Worm (Caenorhabditis elegans) whole organism, L4 larva: Measurements from ENCODE around the gene brc-2.

Experiments
- F10B5.3 ChIP-seq: sonication (generic microtip); optimal IDR thresholded peaks from 2 replicates; lab custom pipeline; 2016; ENCODE audit warnings: mild to moderate bottlenecking, missing genetic modification characterization, missing compliant biosample characterization
- F26F4.8 ChIP-seq: fragments of 200-800 bp; sonication (Bioruptor generic); conservative IDR thresholded peaks from 2 replicates; pipeline ENCODE4 v1.3.6; 2022; ENCODE audit warnings: missing genetic modification characterization, missing compliant biosample characterization
- Y105C5A.15 ChIP-seq: fragments of 200-800 bp; sonication (Bioruptor generic); IDR thresholded peaks from 2 replicates; pipeline ENCODE4 v1.3.6; 2022; ENCODE audit warnings: missing genetic modification characterization, missing compliant biosample characterization
- Y75B8A.6 ChIP-seq: fragments of 200-800 bp; sonication (Bioruptor generic); IDR thresholded peaks from 2 replicates; pipeline ENCODE4 v1.3.6; 2022; ENCODE audit warnings: missing genetic modification reagents, missing genetic modification characterization, missing compliant biosample characterization
- ZK337.2 ChIP-seq: fragments of 200-800 bp; sonication (Bioruptor generic); IDR thresholded peaks from 2 replicates; pipeline ENCODE4 v1.3.6; 2022; ENCODE audit warnings: missing genetic modification reagents, missing genetic modification characterization, missing compliant biosample characterization
- aly-2 ChIP-seq: sonication (generic microtip); optimal IDR thresholded peaks from 2 replicates; lab custom pipeline; 2018; ENCODE audit warnings: missing biosample characterization, missing genetic modification characterization
- ama-1 ChIP-seq: fragments of 150-350 bp; optimal IDR thresholded peaks from 2 replicates; lab custom pipeline; 2014; ENCODE audit warnings: inconsistent platforms, mixed read lengths
- arid-1 ChIP-seq: fragments of 200-800 bp; sonication (Bioruptor generic); conservative IDR thresholded peaks from 2 replicates; pipeline ENCODE4 v1.3.6; 2022; ENCODE audit warnings: missing genetic modification reagents, missing genetic modification characterization, missing compliant biosample characterization
- attf-4 ChIP-seq: sonication (generic microtip); optimal IDR thresholded peaks from 3 replicates; lab custom pipeline; 2017; ENCODE audit warnings: missing biosample characterization, missing genetic modification characterization
- ceh-20 ChIP-seq: fragments of 200-800 bp; sonication (Bioruptor generic); IDR thresholded peaks from 2 replicates; pipeline ENCODE4 v1.3.6; 2022; ENCODE audit warnings: missing genetic modification reagents, missing genetic modification characterization, missing compliant biosample characterization
- ceh-28 ChIP-seq: fragments of 150-350 bp; optimal IDR thresholded peaks from 2 replicates; lab custom pipeline; 2014; ENCODE audit warnings: missing biosample characterization, missing genetic modification reagents, missing genetic modification characterization
- ceh-32 ChIP-seq: sonication (generic microtip); optimal IDR thresholded peaks from 2 replicates; lab custom pipeline; 2016; ENCODE audit warnings: mild to moderate bottlenecking, missing genetic modification characterization, missing compliant biosample characterization; ENCODE audit not compliant: poor library complexity
- ceh-82 ChIP-seq: sonication (generic microtip); optimal IDR thresholded peaks from 2 replicates; lab custom pipeline; 2017; ENCODE audit warnings: missing biosample characterization, missing genetic modification characterization
- ces-1 ChIP-seq: fragments of 150-350 bp; sonication (generic microtip); optimal IDR thresholded peaks from 4 replicates; lab custom pipeline; 2014; ENCODE audit warnings: missing biosample characterization, missing genetic modification reagents, missing genetic modification characterization
- daf-12 ChIP-seq: fragments of 150-350 bp; optimal IDR thresholded peaks from 2 replicates; lab custom pipeline; 2014; ENCODE audit warnings: missing biosample characterization, missing genetic modification reagents, missing genetic modification characterization
- dmd-8 ChIP-seq: fragments of 200-800 bp; sonication (Bioruptor generic); IDR thresholded peaks from 2 replicates; pipeline ENCODE4 v1.3.6; 2022; ENCODE audit warnings: missing genetic modification characterization, missing compliant biosample characterization
- dmd-9 ChIP-seq: fragments of 200-800 bp; sonication (Bioruptor generic); IDR thresholded peaks from 2 replicates; pipeline ENCODE4 v1.3.6; 2022; ENCODE audit warnings: missing genetic modification reagents, missing genetic modification characterization, missing compliant biosample characterization
- dpl-1 ChIP-seq: fragments of 150-350 bp; optimal IDR thresholded peaks from 2 replicates; lab custom pipeline; 2014; ENCODE audit warnings: missing biosample characterization, missing genetic modification reagents, missing genetic modification characterization
- duxl-1 ChIP-seq: sonication (generic microtip); optimal IDR thresholded peaks from 2 replicates; lab custom pipeline; 2016; ENCODE audit warnings: mild to moderate bottlenecking, missing genetic modification characterization, moderate library complexity, missing compliant biosample characterization; ENCODE audit not compliant: poor library complexity
- dve-1 ChIP-seq: sonication (generic microtip); optimal IDR thresholded peaks from 2 replicates; lab custom pipeline; 2017; ENCODE audit warnings: antibody characterized with exemption, mild to moderate bottlenecking, missing genetic modification characterization, missing compliant biosample characterization; ENCODE audit not compliant: insufficient read depth
- egl-43 ChIP-seq: fragments of 200-800 bp; sonication (Bioruptor generic); IDR thresholded peaks from 2 replicates; pipeline ENCODE4 v1.3.6; 2022; ENCODE audit warnings: missing genetic modification reagents, missing genetic modification characterization, missing compliant biosample characterization
- fkh-10 ChIP-seq: fragments of 150-350 bp; optimal IDR thresholded peaks from 2 replicates; lab custom pipeline; 2014; ENCODE audit warnings: missing biosample characterization, missing genetic modification reagents, missing genetic modification characterization
- hlh-30 ChIP-seq: sonication (generic microtip); optimal IDR thresholded peaks from 2 replicates; lab custom pipeline; 2017; ENCODE audit warnings: antibody characterized with exemption, mild to moderate bottlenecking, missing genetic modification characterization, missing compliant biosample characterization; ENCODE audit not compliant: insufficient read depth
- hmg-1.1 ChIP-seq: fragments of 200-800 bp; sonication (Bioruptor generic); IDR thresholded peaks from 2 replicates; pipeline ENCODE4 v1.3.6; 2022; ENCODE audit warnings: missing genetic modification reagents, missing genetic modification characterization, missing compliant biosample characterization
- jun-1 ChIP-seq: fragments of 150-350 bp; optimal IDR thresholded peaks from 2 replicates; lab custom pipeline; 2014; ENCODE audit warnings: missing biosample characterization, missing genetic modification reagents, missing genetic modification characterization
- lim-7 ChIP-seq: fragments of 200-800 bp; sonication (Bioruptor generic); IDR thresholded peaks from 2 replicates; pipeline ENCODE4 v1.3.6; 2022; ENCODE audit warnings: missing genetic modification characterization, missing compliant biosample characterization
- lin-15B ChIP-seq: fragments of 150-350 bp; sonication (generic microtip); optimal IDR thresholded peaks from 3 replicates; lab custom pipeline; 2014; ENCODE audit warnings: missing biosample characterization, missing genetic modification characterization
- lin-29 ChIP-seq: fragments of 200-800 bp; sonication (Bioruptor generic); IDR thresholded peaks from 2 replicates; pipeline ENCODE4 v1.3.6; 2022; ENCODE audit warnings: missing genetic modification reagents, missing genetic modification characterization, missing compliant biosample characterization
- lin-38 ChIP-seq: fragments of 200-800 bp; sonication (Bioruptor generic); IDR thresholded peaks from 2 replicates; pipeline ENCODE4 v1.3.6; 2022; ENCODE audit warnings: missing genetic modification reagents, missing genetic modification characterization, missing compliant biosample characterization
- lin-39 ChIP-seq: fragments of 150-350 bp; optimal IDR thresholded peaks from 2 replicates; lab custom pipeline; 2014; ENCODE audit warnings: missing biosample characterization, missing genetic modification reagents, missing genetic modification characterization
- lir-3 ChIP-seq: sonication (generic microtip); optimal IDR thresholded peaks from 2 replicates; lab custom pipeline; 2016; ENCODE audit warnings: mild to moderate bottlenecking, missing genetic modification characterization, missing compliant biosample characterization
- mdl-1 ChIP-seq, 2 experiments: fragments of 150-350 bp in 1 of 2; sonication (generic microtip) in 1 of 2; optimal IDR thresholded peaks; 2 replicates each; lab custom pipeline; 2014 to 2017; ENCODE audit warnings: missing biosample characterization in 2 of 2, missing genetic modification characterization in 2 of 2
- mdt-29 ChIP-seq: fragments of 200-800 bp; sonication (Bioruptor generic); IDR thresholded peaks from 2 replicates; pipeline ENCODE4 v1.3.6; 2022; ENCODE audit warnings: missing genetic modification reagents, missing genetic modification characterization, missing compliant biosample characterization
- mxl-2 ChIP-seq: fragments of 200-800 bp; sonication (Bioruptor generic); conservative IDR thresholded peaks from 2 replicates; pipeline ENCODE4 v1.3.6; 2022; ENCODE audit warnings: missing genetic modification reagents, missing genetic modification characterization, missing compliant biosample characterization
- mxl-3 ChIP-seq: fragments of 200-800 bp; sonication (Bioruptor generic); optimal IDR thresholded peaks from 2 replicates; lab custom pipeline; 2018; ENCODE audit warnings: mild to moderate bottlenecking, missing genetic modification characterization, missing compliant biosample characterization
- nhr-10 ChIP-seq: fragments of 150-350 bp; optimal IDR thresholded peaks from 2 replicates; lab custom pipeline; 2014; ENCODE audit warnings: missing biosample characterization, missing genetic modification characterization
- nhr-11 ChIP-seq: fragments of 150-350 bp; optimal IDR thresholded peaks from 2 replicates; lab custom pipeline; 2014; ENCODE audit warnings: missing biosample characterization, missing genetic modification characterization
- nhr-111 ChIP-seq: fragments of 200-800 bp; sonication (Bioruptor generic); optimal IDR thresholded peaks from 2 replicates; lab custom pipeline; 2018; ENCODE audit warnings: mild to moderate bottlenecking, missing genetic modification characterization, missing compliant biosample characterization
- nhr-237 ChIP-seq: sonication (generic microtip); optimal IDR thresholded peaks from 2 replicates; lab custom pipeline; 2017; ENCODE audit warnings: missing biosample characterization, missing genetic modification characterization
- nhr-25 ChIP-seq: sonication (generic microtip); optimal IDR thresholded peaks from 2 replicates; lab custom pipeline; 2017; ENCODE audit warnings: missing genetic modification characterization, mild to moderate bottlenecking, missing compliant biosample characterization, antibody characterized with exemption, moderate library complexity, borderline replicate concordance; ENCODE audit not compliant: insufficient read depth
- nhr-48 ChIP-seq: sonication (generic microtip); optimal IDR thresholded peaks from 2 replicates; lab custom pipeline; 2016; ENCODE audit warnings: mild to moderate bottlenecking, missing genetic modification characterization, missing compliant biosample characterization
- nhr-6 ChIP-seq: fragments of 150-350 bp; optimal IDR thresholded peaks from 2 replicates; lab custom pipeline; 2014; ENCODE audit warnings: missing biosample characterization, missing genetic modification characterization
- set-16 ChIP-seq: fragments of 200-800 bp; sonication (Bioruptor generic); IDR thresholded peaks from 2 replicates; pipeline ENCODE4 v1.3.6; 2022; ENCODE audit warnings: missing genetic modification reagents, missing genetic modification characterization, missing compliant biosample characterization
- snpc-1.2 ChIP-seq: fragments of 200-800 bp; sonication (Bioruptor generic); IDR thresholded peaks from 2 replicates; pipeline ENCODE4 v1.3.6; 2022; ENCODE audit warnings: missing genetic modification reagents, missing genetic modification characterization, missing compliant biosample characterization
- snpc-4 ChIP-seq: fragments of 150-350 bp; optimal IDR thresholded peaks from 2 replicates; lab custom pipeline; 2014; ENCODE audit warnings: missing biosample characterization, missing genetic modification characterization
- spr-1 ChIP-seq: sonication (generic microtip); optimal IDR thresholded peaks from 2 replicates; lab custom pipeline; 2016; ENCODE audit warnings: mild to moderate bottlenecking, missing genetic modification characterization, missing compliant biosample characterization
- spr-3 ChIP-seq: fragments of 200-800 bp; sonication (Bioruptor generic); optimal IDR thresholded peaks from 2 replicates; lab custom pipeline; 2018; ENCODE audit warnings: mild to moderate bottlenecking, missing genetic modification characterization, missing compliant biosample characterization
- tag-97 ChIP-seq: fragments of 200-800 bp; sonication (Bioruptor generic); IDR thresholded peaks from 2 replicates; pipeline ENCODE4 v1.3.6; 2022; ENCODE audit warnings: missing genetic modification characterization, missing compliant biosample characterization
- tra-1 ChIP-seq: fragments of 200-800 bp; sonication (Bioruptor generic); IDR thresholded peaks from 2 replicates; pipeline ENCODE4 v1.3.6; 2022; ENCODE audit warnings: missing genetic modification reagents, missing genetic modification characterization, missing compliant biosample characterization
- unc-62 ChIP-seq, 3 experiments: fragments of 150-350 bp in 1 of 3; sonication (generic microtip); optimal IDR thresholded peaks in 2 of 3; peaks in 1 of 3; 1 replicate in 1 of 3; 2 replicates in 2 of 3; lab custom pipeline; 2014 to 2017; ENCODE audit warnings: missing biosample characterization in 3 of 3, missing genetic modification characterization in 3 of 3, missing genetic modification reagents in 3 of 3, missing genotype in 1 of 3
- vab-7 ChIP-seq: fragments of 200-800 bp; sonication (Bioruptor generic); IDR thresholded peaks from 2 replicates; pipeline ENCODE4 v1.3.6; 2022; ENCODE audit warnings: missing genetic modification reagents, missing genetic modification characterization, missing compliant biosample characterization

Gene brc-2

DNA sequence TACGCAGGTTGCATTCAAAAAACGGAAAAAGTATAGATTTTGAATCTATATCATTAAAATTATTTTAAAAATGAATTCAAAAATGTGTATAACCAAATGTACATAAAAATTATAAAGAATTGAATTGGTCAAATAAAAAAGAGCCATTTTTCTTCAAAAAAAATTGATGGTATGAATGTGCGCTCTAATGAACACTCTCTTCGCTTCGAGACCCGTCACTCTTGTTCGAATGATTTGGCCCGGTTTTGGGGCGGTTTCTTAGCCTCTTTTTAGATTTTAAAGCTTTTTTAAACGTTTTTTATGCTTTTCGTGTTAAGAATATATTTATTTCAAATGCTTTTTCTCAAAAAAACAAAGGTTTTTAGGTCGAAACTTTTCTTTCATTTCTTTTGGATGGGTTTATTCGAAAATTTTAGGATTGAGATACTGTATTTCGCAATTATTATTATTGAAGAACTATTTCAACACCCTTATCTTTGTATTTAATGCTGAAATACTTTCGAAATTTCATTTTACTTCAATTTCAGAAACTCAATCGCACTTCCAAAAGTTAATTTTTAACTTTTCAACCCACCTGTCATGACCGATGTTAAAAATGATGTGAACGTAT, 26.8 kb upstream of the brc-2 start, which contains the start of gene inf-1 (continued):
- TF ChIP-seq tra-1 (GFP tag; lab: Robert Waterston, UW): no peak
- TF ChIP-seq nhr-48 (tag; lab: Kevin White, UChicago): no peak
- no peak for TF ChIP-seq egl-43 (GFP tag; lab: Robert Waterston, UW)
- no peak for TF ChIP-seq spr-3 (GFP tag; lab: Kevin White, UChicago)
- TF ChIP-seq spr-1: no peak
- no peak for TF ChIP-seq ZK337.2 (GFP tag; lab: Robert Waterston, UW)
- no peak for TF ChIP-seq mxl-3 (GFP tag; lab: Kevin White, UChicago)
- TF ChIP-seq dpl-1 (GFP tag; lab: Kevin White, UChicago): peak; percentile 60
- no peak for TF ChIP-seq ceh-32 (tag; lab: Kevin White, UChicago)
- no peak for TF ChIP-seq set-16 (GFP tag; lab: Robert Waterston, UW)
- TF ChIP-seq dmd-8 (GFP tag; lab: Robert Waterston, UW): no peak
- TF ChIP-seq mdt-29: no peak
- TF ChIP-seq ceh-28 (tag; lab: Kevin White, UChicago): no peak
- no peak for TF ChIP-seq nhr-10 (tag; lab: Kevin White, UChicago)
- TF ChIP-seq snpc-1.2 (GFP tag; lab: Robert Waterston, UW): no peak
- TF ChIP-seq nhr-111: no peak
- no peak for TF ChIP-seq mdl-1 (tag; optimal IDR thresholded peaks at IDR 0.05; lab: Kevin White, UChicago)
- no peak for TF ChIP-seq aly-2
- TF ChIP-seq nhr-25 (tag; lab: Kevin White, UChicago): no peak
- TF ChIP-seq ceh-82 (tag; lab: Kevin White, UChicago): no peak
- no peak for TF ChIP-seq Y75B8A.6 (GFP tag; lab: Robert Waterston, UW)
- no peak for TF ChIP-seq tag-97
- no peak for TF ChIP-seq lim-7 (GFP tag; lab: Robert Waterston, UW)
- TF ChIP-seq dmd-9 (GFP tag; lab: Robert Waterston, UW): no peak
- no peak for TF ChIP-seq lir-3 (tag; lab: Kevin White, UChicago)
- no peak for TF ChIP-seq ces-1 (GFP tag; lab: Kevin White, UChicago)
- TF ChIP-seq hlh-30 (tag; lab: Kevin White, UChicago): peak; percentile 25
- TF ChIP-seq vab-7 (GFP tag; lab: Robert Waterston, UW): no peak
- TF ChIP-seq attf-4 (tag; lab: Kevin White, UChicago): no peak
- no peak for TF ChIP-seq daf-12 (tag; lab: Kevin White, UChicago)
- TF ChIP-seq lin-38 (GFP tag; lab: Robert Waterston, UW): peak; percentile 85
- peak; percentile 42 for TF ChIP-seq dve-1 (tag; lab: Kevin White, UChicago)
- TF ChIP-seq nhr-237 (tag; lab: Kevin White, UChicago): no peak
- TF ChIP-seq Y105C5A.15: no peak
- no peak for TF ChIP-seq nhr-6 (tag; lab: Kevin White, UChicago)
- TF ChIP-seq lin-29 (GFP tag; lab: Robert Waterston, UW): no peak
- no peak for TF ChIP-seq snpc-4 (tag; lab: Kevin White, UChicago)
- no peak for TF ChIP-seq F26F4.8 (GFP tag; lab: Robert Waterston, UW)
- TF ChIP-seq nhr-11 (tag; lab: Kevin White, UChicago): no peak
- TF ChIP-seq F10B5.3 (tag; lab: Kevin White, UChicago): no peak
- TF ChIP-seq unc-62 (GFP tag; optimal IDR thresholded peaks at IDR 0.05 in 1 of 2; lab: Kevin White, UChicago): no peak
- TF ChIP-seq unc-62 (tag; optimal IDR thresholded peaks at IDR 0.05; lab: Kevin White, UChicago): no peak
- no peak for TF ChIP-seq lin-15B (tag; lab: Kevin White, UChicago)
- no peak for TF ChIP-seq duxl-1 (tag; lab: Kevin White, UChicago)
- TF ChIP-seq hmg-1.1: no peak
- no peak for TF ChIP-seq ceh-20 (GFP tag; lab: Robert Waterston, UW)
- TF ChIP-seq ama-1 (lab: Kevin White, UChicago): no peak
- TF ChIP-seq lin-39 (tag; lab: Kevin White, UChicago): no peak
- TF ChIP-seq arid-1 (GFP tag; lab: Robert Waterston, UW): no peak
- no peak for TF ChIP-seq jun-1 (tag; lab: Kevin White, UChicago)
- peak; percentile 28 for TF ChIP-seq fkh-10 (GFP tag; lab: Kevin White, UChicago)
- no peak for TF ChIP-seq mxl-2 (GFP tag; lab: Robert Waterston, UW)
